Worm (Caenorhabditis elegans): Measurements from ENCODE around the gene mdmh-35.

ce11 chrII:7858101-7858500 lies 2.6 kb upstream of the mdmh-35 start, which contains the start of gene sds-22:
- TF ChIP-seq nhr-129 (tag; optimal IDR thresholded peaks at IDR 0.05) = no peak
- no peak for TF ChIP-seq mab-5 (tag; optimal IDR thresholded peaks at IDR 0.05)
- TF ChIP-seq lin-39 (tag; optimal IDR thresholded peaks at IDR 0.05) = no peak
- no peak for TF ChIP-seq unc-39 (tag; optimal IDR thresholded peaks at IDR 0.05)
- no peak for TF ChIP-seq aly-2 (tag; optimal IDR thresholded peaks at IDR 0.05)
- no peak for TF ChIP-seq mdl-1 (tag; optimal IDR thresholded peaks at IDR 0.05)
- no peak for TF ChIP-seq elt-1 (tag; optimal IDR thresholded peaks at IDR 0.05)
- no peak for TF ChIP-seq unc-62 (GFP tag; optimal IDR thresholded peaks at IDR 0.05)
- no peak for TF ChIP-seq dmd-4 (tag; optimal IDR thresholded peaks at IDR 0.05)
- TF ChIP-seq snpc-4 (tag; optimal IDR thresholded peaks at IDR 0.05) = no peak
- no peak for TF ChIP-seq nhr-25 (tag; optimal IDR thresholded peaks at IDR 0.05)
- no peak for TF ChIP-seq lin-11 (tag; optimal IDR thresholded peaks at IDR 0.05)
- no peak for TF ChIP-seq fos-1 (tag; optimal IDR thresholded peaks at IDR 0.05)
- no peak for TF ChIP-seq ceh-16 (tag; optimal IDR thresholded peaks at IDR 0.05)

All from whole organism, L2 larva.